Worm (Caenorhabditis elegans) whole organism, L1 larva: ENCODE results near the gene rin-1.

ENCODE experiments used
- ama-1 ChIP-seq: fragments of 150-350 bp; optimal IDR thresholded peaks from 2 replicates; lab custom pipeline; 2014
- ceh-82 ChIP-seq, 3 experiments: fragments of 150-350 bp in 1 of 3; sonication (generic microtip) in 2 of 3; optimal IDR thresholded peaks; 2 replicates each; lab custom pipeline; 2014 to 2017; ENCODE audit warnings: missing biosample characterization in 3 of 3, missing genetic modification characterization in 3 of 3
- efl-1 ChIP-seq, 4 experiments: fragments of 150-350 bp; optimal IDR thresholded peaks in 3 of 4; peaks in 1 of 4; 1 replicate in 1 of 4; 2 replicates in 3 of 4; lab custom pipeline; 2014; ENCODE audit warnings: missing biosample characterization in 2 of 4, missing genetic modification characterization in 2 of 4, missing genetic modification reagents in 2 of 4
- ets-5 ChIP-seq: fragments of 200-800 bp; sonication (Bioruptor generic); IDR thresholded peaks from 2 replicates; pipeline ENCODE4 v1.3.6; 2022; ENCODE audit warnings: missing genetic modification characterization, missing compliant biosample characterization
- lin-13 ChIP-seq: fragments of 150-350 bp; optimal IDR thresholded peaks from 2 replicates; lab custom pipeline; 2014; ENCODE audit warnings: missing biosample characterization, missing genetic modification reagents, missing genetic modification characterization
- lin-15B ChIP-seq: fragments of 150-350 bp; sonication (generic microtip); optimal IDR thresholded peaks from 3 replicates; lab custom pipeline; 2014; ENCODE audit warnings: missing biosample characterization, missing genetic modification characterization
- nhr-28 ChIP-seq: fragments of 150-350 bp; optimal IDR thresholded peaks from 2 replicates; lab custom pipeline; 2014; ENCODE audit warnings: missing biosample characterization, missing genetic modification characterization
- nhr-84 ChIP-seq: sonication (generic microtip); optimal IDR thresholded peaks from 2 replicates; lab custom pipeline; 2017; ENCODE audit warnings: missing biosample characterization, missing genetic modification characterization
- snpc-4 ChIP-seq: fragments of 150-350 bp; optimal IDR thresholded peaks from 2 replicates; lab custom pipeline; 2014; ENCODE audit warnings: missing biosample characterization, missing genetic modification characterization
- sox-4 ChIP-seq: sonication (generic microtip); optimal IDR thresholded peaks from 2 replicates; lab custom pipeline; 2016; ENCODE audit warnings: missing genetic modification characterization, missing compliant biosample characterization
- sptf-1 ChIP-seq: fragments of 150-350 bp; optimal IDR thresholded peaks from 2 replicates; lab custom pipeline; 2014; ENCODE audit warnings: missing biosample characterization, missing genetic modification characterization
- unc-62 ChIP-seq: fragments of 150-350 bp; optimal IDR thresholded peaks from 2 replicates; lab custom pipeline; 2014; ENCODE audit warnings: missing biosample characterization, missing genetic modification reagents, missing genetic modification characterization
- ztf-11 ChIP-seq, 2 experiments: sonication (generic microtip); optimal IDR thresholded peaks; 2 replicates each; lab custom pipeline; 2016 to 2017; ENCODE audit warnings: missing genetic modification characterization in 2 of 2, missing biosample characterization in 1 of 2, missing compliant biosample characterization in 1 of 2

DNA sequence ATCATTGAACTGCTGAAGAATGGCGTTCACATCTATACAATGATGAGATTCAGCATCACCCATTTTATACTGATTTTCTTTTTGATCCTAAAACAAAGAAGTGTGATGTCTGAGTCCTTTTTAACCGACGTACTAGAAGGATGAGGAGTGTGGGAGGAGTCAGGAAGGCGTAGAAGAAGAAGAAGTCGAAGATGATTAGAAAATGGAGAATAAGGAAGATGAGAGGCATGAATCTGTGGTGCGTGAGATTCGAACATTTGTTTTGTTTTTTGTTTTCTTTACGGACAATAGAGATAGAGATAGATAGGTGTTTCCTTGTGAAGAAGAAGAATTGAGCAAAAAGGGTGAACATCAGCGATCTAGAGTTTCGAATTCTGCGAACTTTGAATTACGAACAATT, 43.1 kb upstream of the rin-1 start, which contains the start of gene npr-13:
- TF ChIP-seq snpc-4 (no peak), ztf-11 (tag; optimal IDR thresholded peaks at IDR 0.05; lab: Kevin White, UChicago) (no peak), lin-15B (tag; lab: Kevin White, UChicago) (no peak), ceh-82 (tag; optimal IDR thresholded peaks at IDR 0.05; lab: Kevin White, UChicago) (no peak), nhr-84 (tag; lab: Kevin White, UChicago) (no peak), unc-62 (GFP tag; lab: Kevin White, UChicago) (no peak), lin-13 (GFP tag; lab: Kevin White, UChicago) (no peak), ets-5 (GFP tag; lab: Robert Waterston, UW) (no peak), sox-4 (tag; lab: Kevin White, UChicago) (no peak), nhr-28 (tag; lab: Kevin White, UChicago) (no peak), ama-1 (lab: Kevin White, UChicago) (no peak), sptf-1 (tag; lab: Kevin White, UChicago) (no peak), efl-1 (optimal IDR thresholded peaks at IDR 0.05; lab: Kevin White, UChicago) (no peak), efl-1 (GFP tag; optimal IDR thresholded peaks at IDR 0.05 in 1 of 2; lab: Kevin White, UChicago) (no peak)
